Fruit fly (Drosophila melanogaster) whole organism, embryonic: ENCODE results near the gene CG33111.

Experiments used
- Asciz ChIP-seq: fragments of 200-800 bp; sonication (Bioruptor generic); optimal IDR thresholded peaks from 2 replicates; lab custom pipeline; 2017; ENCODE audit warnings: missing biosample characterization, mild to moderate bottlenecking, missing genetic modification characterization, missing genetic modification reagents
- Atf3 ChIP-seq: fragments of 200-800 bp; sonication (Bioruptor generic); optimal IDR thresholded peaks from 3 replicates; lab custom pipeline; 2016; ENCODE audit warnings: missing biosample characterization, missing genetic modification characterization
- B-H1 ChIP-seq: fragments of 200-800 bp; sonication (Bioruptor generic); IDR thresholded peaks from 3 replicates; pipeline ENCODE4 v1.3.6; 2022; ENCODE audit warnings: missing biosample characterization, missing genetic modification characterization
- BEAF-32 ChIP-seq: fragments of 200-800 bp; sonication (Bioruptor generic); optimal IDR thresholded peaks from 3 replicates; lab custom pipeline; 2017; ENCODE audit warnings: missing biosample characterization, missing genetic modification characterization, mild to moderate bottlenecking, moderate library complexity, missing genetic modification reagents
- CG10431 ChIP-seq: fragments of 200-800 bp; sonication (Bioruptor generic); optimal IDR thresholded peaks from 3 replicates; lab custom pipeline; 2018; ENCODE audit warnings: missing biosample characterization, mild to moderate bottlenecking, missing genetic modification characterization
- CG10543 ChIP-seq: fragments of 200-800 bp; sonication (Bioruptor generic); optimal IDR thresholded peaks from 3 replicates; lab custom pipeline; 2017; ENCODE audit warnings: missing biosample characterization, mild to moderate bottlenecking, missing genetic modification characterization, moderate library complexity
- CG10654 ChIP-seq: fragments of 200-800 bp; sonication (Bioruptor generic); optimal IDR thresholded peaks from 2 replicates; lab custom pipeline; 2016; ENCODE audit warnings: missing biosample characterization, missing genetic modification characterization
- CG10959 ChIP-seq: fragments of 200-800 bp; sonication (Bioruptor generic); IDR thresholded peaks from 2 replicates; pipeline ENCODE4 v1.3.6; 2022; ENCODE audit warnings: missing biosample characterization, missing genetic modification characterization
- CG11504 ChIP-seq: fragments of 200-800 bp; sonication (Bioruptor generic); optimal IDR thresholded peaks from 3 replicates; lab custom pipeline; 2019; ENCODE audit warnings: missing biosample characterization, mild to moderate bottlenecking, missing genetic modification characterization, moderate library complexity
- CG12104 ChIP-seq: fragments of 200-800 bp; sonication (Bioruptor generic); optimal IDR thresholded peaks from 3 replicates; lab custom pipeline; 2016; ENCODE audit warnings: missing biosample characterization, missing genetic modification characterization
- CG13123 ChIP-seq: fragments of 200-800 bp; sonication (Bioruptor generic); optimal IDR thresholded peaks from 2 replicates; lab custom pipeline; 2016; ENCODE audit warnings: missing biosample characterization, missing genetic modification characterization
- CG13287 ChIP-seq: fragments of 200-800 bp; sonication (Bioruptor generic); IDR thresholded peaks from 2 replicates; pipeline ENCODE4 v1.3.6; 2022; ENCODE audit warnings: missing biosample characterization, missing genetic modification characterization; ENCODE audit not compliant: partially characterized antibody
- CG13424 ChIP-seq: fragments of 200-800 bp; sonication (Bioruptor generic); optimal IDR thresholded peaks from 2 replicates; lab custom pipeline; 2019; ENCODE audit warnings: missing biosample characterization, mild to moderate bottlenecking, missing genetic modification characterization, moderate library complexity
- CG15011 ChIP-seq: fragments of 200-800 bp; sonication (Bioruptor generic); optimal IDR thresholded peaks from 3 replicates; lab custom pipeline; 2018; ENCODE audit warnings: missing biosample characterization, mild to moderate bottlenecking, missing genetic modification characterization
- CG15269 ChIP-seq: fragments of 200-800 bp; sonication (Bioruptor generic); optimal IDR thresholded peaks from 2 replicates; lab custom pipeline; 2018; ENCODE audit warnings: missing biosample characterization, mild to moderate bottlenecking, missing genetic modification characterization, moderate library complexity
- CG1602 ChIP-seq: fragments of 200-800 bp; sonication (Bioruptor generic); optimal IDR thresholded peaks from 3 replicates; lab custom pipeline; 2016; ENCODE audit warnings: missing biosample characterization, missing genetic modification characterization
- CG16863 ChIP-seq: fragments of 200-800 bp; sonication (Bioruptor generic); optimal IDR thresholded peaks from 3 replicates; lab custom pipeline; 2016; ENCODE audit warnings: missing biosample characterization, missing genetic modification characterization
- CG17186 ChIP-seq: fragments of 200-800 bp; sonication (Bioruptor generic); optimal IDR thresholded peaks from 3 replicates; lab custom pipeline; 2017; ENCODE audit warnings: missing biosample characterization, missing genetic modification reagents, missing genetic modification characterization
- CG30403 ChIP-seq: fragments of 200-800 bp; sonication (Bioruptor generic); optimal IDR thresholded peaks from 3 replicates; lab custom pipeline; 2016; ENCODE audit warnings: missing biosample characterization, missing genetic modification characterization
- CG34376 ChIP-seq: fragments of 200-800 bp; sonication (Bioruptor generic); optimal IDR thresholded peaks from 2 replicates; lab custom pipeline; 2018; ENCODE audit warnings: missing biosample characterization, mild to moderate bottlenecking, missing genetic modification characterization
- CG3995 ChIP-seq: fragments of 200-800 bp; sonication (Bioruptor generic); optimal IDR thresholded peaks from 3 replicates; lab custom pipeline; 2016; ENCODE audit warnings: missing biosample characterization, missing genetic modification characterization
- CG6254 ChIP-seq: fragments of 200-800 bp; sonication (Bioruptor generic); optimal IDR thresholded peaks from 3 replicates; lab custom pipeline; 2017; ENCODE audit warnings: mild to moderate bottlenecking, missing biosample characterization, missing genetic modification reagents, missing genetic modification characterization
- CG6654 ChIP-seq: fragments of 200-800 bp; sonication (Bioruptor generic); optimal IDR thresholded peaks from 2 replicates; lab custom pipeline; 2017; ENCODE audit warnings: missing biosample characterization, mild to moderate bottlenecking, missing genetic modification characterization
- CG7987 ChIP-seq: fragments of 200-800 bp; sonication (Bioruptor generic); optimal IDR thresholded peaks from 2 replicates; lab custom pipeline; 2018; ENCODE audit warnings: missing biosample characterization, mild to moderate bottlenecking, missing genetic modification characterization, moderate library complexity
- CG8290 ChIP-seq, 3 experiments: fragments of 200-800 bp; sonication (Bioruptor generic); optimal IDR thresholded peaks; 2 replicates each; lab custom pipeline; 2016 to 2019; ENCODE audit warnings: missing biosample characterization in 3 of 3, missing genetic modification characterization in 3 of 3, mild to moderate bottlenecking in 2 of 3, moderate library complexity in 1 of 3
- CG8765 ChIP-seq: fragments of 200-800 bp; sonication (Bioruptor generic); IDR thresholded peaks from 2 replicates; pipeline ENCODE4 v1.3.6; 2022; ENCODE audit warnings: missing biosample characterization, missing genetic modification characterization
- Fer1 ChIP-seq: fragments of 200-800 bp; sonication (Bioruptor generic); optimal IDR thresholded peaks from 2 replicates; lab custom pipeline; 2017; ENCODE audit warnings: missing biosample characterization, mild to moderate bottlenecking, missing genetic modification characterization
- GATAe ChIP-seq: fragments of 200-800 bp; sonication (Bioruptor generic); conservative IDR thresholded peaks from 2 replicates; pipeline ENCODE4 v1.3.6; 2022; ENCODE audit warnings: missing biosample characterization, missing genetic modification characterization
- HLHmδ ChIP-seq: fragments of 200-800 bp; sonication (Bioruptor generic); optimal IDR thresholded peaks from 2 replicates; lab custom pipeline; 2018; ENCODE audit warnings: missing biosample characterization, mild to moderate bottlenecking, missing genetic modification characterization, moderate library complexity
- Hand ChIP-seq: fragments of 200-800 bp; sonication (Bioruptor generic); optimal IDR thresholded peaks from 2 replicates; lab custom pipeline; 2017; ENCODE audit warnings: mild to moderate bottlenecking, missing biosample characterization, missing genetic modification reagents, missing genetic modification characterization
- MBD-R2 ChIP-seq: fragments of 200-800 bp; sonication (Bioruptor generic); IDR thresholded peaks from 2 replicates; pipeline ENCODE4 v1.3.6; 2022; ENCODE audit warnings: missing biosample characterization, missing genetic modification characterization
- MESR4 ChIP-seq: fragments of 200-800 bp; sonication (Bioruptor generic); optimal IDR thresholded peaks from 2 replicates; lab custom pipeline; 2018; ENCODE audit warnings: missing biosample characterization, mild to moderate bottlenecking, missing genetic modification characterization, moderate library complexity
- NK7.1 ChIP-seq: fragments of 200-800 bp; sonication (Bioruptor generic); optimal IDR thresholded peaks from 3 replicates; lab custom pipeline; 2016; ENCODE audit warnings: missing biosample characterization, missing genetic modification characterization
- cad ChIP-seq: fragments of >200 bp; optimal IDR thresholded peaks from 2 replicates; lab custom pipeline; 2017; ENCODE audit warnings: missing biosample characterization, missing genetic modification characterization
- cg ChIP-seq: fragments of 200-800 bp; sonication (Bioruptor generic); optimal IDR thresholded peaks from 3 replicates; lab custom pipeline; 2019; ENCODE audit warnings: missing biosample characterization, mild to moderate bottlenecking, missing genetic modification characterization, moderate library complexity
- fu2 ChIP-seq: fragments of 200-800 bp; sonication (Bioruptor generic); optimal IDR thresholded peaks from 2 replicates; lab custom pipeline; 2016; ENCODE audit warnings: missing biosample characterization, missing genetic modification characterization
- grau ChIP-seq: fragments of 200-800 bp; optimal IDR thresholded peaks from 3 replicates; lab custom pipeline; 2019; ENCODE audit warnings: missing biosample characterization, mild to moderate bottlenecking, missing genetic modification characterization, moderate library complexity
- gro ChIP-seq: fragments of 200-800 bp; sonication (Bioruptor generic); optimal IDR thresholded peaks from 2 replicates; lab custom pipeline; 2016; ENCODE audit warnings: missing biosample characterization, missing genetic modification characterization
- hth ChIP-seq: fragments of >200 bp; optimal IDR thresholded peaks from 2 replicates; lab custom pipeline; 2017; ENCODE audit warnings: inconsistent platforms
- kni ChIP-seq: fragments of 200-800 bp; sonication (Bioruptor generic); optimal IDR thresholded peaks from 3 replicates; lab custom pipeline; 2017; ENCODE audit warnings: mild to moderate bottlenecking, missing biosample characterization, missing genetic modification reagents, missing genetic modification characterization
- lola ChIP-seq, 3 experiments: fragments of >200 bp in 2 of 3; fragments of 200-800 bp in 1 of 3; sonication (Bioruptor generic) in 1 of 3; optimal IDR thresholded peaks; 2 replicates each; lab custom pipeline; 2017 to 2019; ENCODE audit warnings: missing biosample characterization in 3 of 3, missing genetic modification characterization in 3 of 3, mild to moderate bottlenecking in 1 of 3, moderate library complexity in 1 of 3
- nerfin-2 ChIP-seq: fragments of 200-800 bp; sonication (Bioruptor generic); IDR thresholded peaks from 2 replicates; pipeline ENCODE4 v1.3.6; 2022; ENCODE audit warnings: missing biosample characterization, missing genetic modification characterization; ENCODE audit not compliant: partially characterized antibody
- peb ChIP-seq: fragments of 200-800 bp; sonication (Bioruptor generic); IDR thresholded peaks from 2 replicates; pipeline ENCODE4 v1.3.6; 2022; ENCODE audit warnings: missing biosample characterization, missing genetic modification characterization
- pita ChIP-seq: fragments of 200-800 bp; sonication (Bioruptor generic); optimal IDR thresholded peaks from 2 replicates; lab custom pipeline; 2017; ENCODE audit warnings: missing biosample characterization, mild to moderate bottlenecking, missing genetic modification characterization
- pnt ChIP-seq: fragments of 200-800 bp; sonication (Bioruptor generic); optimal IDR thresholded peaks from 3 replicates; lab custom pipeline; 2016; ENCODE audit warnings: missing biosample characterization, missing genetic modification characterization
- prd ChIP-seq, 3 experiments: fragments of >200 bp in 2 of 3; fragments of 200-800 bp in 1 of 3; sonication (Bioruptor generic) in 1 of 3; optimal IDR thresholded peaks in 2 of 3; IDR thresholded peaks in 1 of 3; 2 replicates in 2 of 3; 3 replicates in 1 of 3; pipeline versions ENCODE4 v1.3.6 to Lab custom; 2017 to 2022; ENCODE audit warnings: missing biosample characterization in 1 of 3, missing genetic modification characterization in 1 of 3
- row ChIP-seq: fragments of 200-800 bp; sonication (Bioruptor generic); IDR thresholded peaks from 3 replicates; pipeline ENCODE4 v1.3.6; 2022; ENCODE audit warnings: missing biosample characterization, missing genetic modification characterization
- sisA ChIP-seq: fragments of 200-800 bp; sonication (Bioruptor generic); IDR thresholded peaks from 2 replicates; pipeline ENCODE4 v1.3.6; 2022; ENCODE audit warnings: missing biosample characterization, missing genetic modification characterization
- sna ChIP-seq: fragments of 200-800 bp; sonication (Bioruptor generic); IDR thresholded peaks from 2 replicates; pipeline ENCODE4 v1.3.6; 2022; ENCODE audit warnings: missing biosample characterization, missing genetic modification characterization; ENCODE audit not compliant: partially characterized antibody

The CG33111 gene

dm6 chr3R:23818879-23819408 lies at the start of gene CG33111, which contains the start of gene eIF4G2 (continued):
- TF ChIP-seq CG13424 (tag; lab: Kevin White, UChicago), result peak; percentile 33
- no peak for TF ChIP-seq peb (GFP tag; lab: Robert Waterston, UW)
- TF ChIP-seq CG8290 (GFP tag; optimal IDR thresholded peaks at IDR 0.05; lab: Kevin White, UChicago), result peak; percentile 61
- TF ChIP-seq CG8290 (tag; optimal IDR thresholded peaks at IDR 0.05; lab: Kevin White, UChicago), result peak in 1 of 2 experiments; percentile 77
- TF ChIP-seq row (GFP tag; lab: Robert Waterston, UW), result peak; percentile 37; the same call in 2 of the 3 replicates
- TF ChIP-seq HLHmδ (GFP tag; lab: Kevin White, UChicago), result peak; percentile 28
- TF ChIP-seq MESR4, result peak; percentile 91
- TF ChIP-seq CG6254 (GFP tag; lab: Kevin White, UChicago), result no peak
- no peak for TF ChIP-seq Hand (GFP tag; lab: Kevin White, UChicago)
- no peak for TF ChIP-seq cad
- TF ChIP-seq CG17186 (GFP tag; lab: Kevin White, UChicago), result peak; percentile 86
- TF ChIP-seq CG11504 (tag; lab: Kevin White, UChicago), result no peak
- peak; percentile 4 for TF ChIP-seq CG10543 (GFP tag; lab: Kevin White, UChicago)
- no peak for TF ChIP-seq prd (optimal IDR thresholded peaks at IDR 0.05; lab: Kevin White, UChicago)
- TF ChIP-seq prd (GFP tag; IDR thresholded peaks at IDR 0.05; lab: Robert Waterston, UW), result 0 out of 3 replicates have a peak, but pooled peaks have one; percentile 11
- TF ChIP-seq pita, result peak; percentile 90
- peak; percentile 41 for TF ChIP-seq Fer1 (GFP tag; lab: Kevin White, UChicago)
- peak; percentile 55 for TF ChIP-seq kni (GFP tag; lab: Kevin White, UChicago)
- no peak for TF ChIP-seq CG16863 (GFP tag; lab: Kevin White, UChicago)
- TF ChIP-seq lola (GFP tag; optimal IDR thresholded peaks at IDR 0.05; lab: Kevin White, UChicago), result no peak
- no peak for TF ChIP-seq CG10654
- no peak for TF ChIP-seq CG15011 (GFP tag; lab: Kevin White, UChicago)
- peak; percentile 57 for TF ChIP-seq nerfin-2 (GFP tag; lab: Robert Waterston, UW)
- peak; percentile 44 for TF ChIP-seq MBD-R2 (GFP tag; lab: Robert Waterston, UW)
- TF ChIP-seq grau (tag; lab: Kevin White, UChicago), result peak; percentile 34
- TF ChIP-seq CG13123, result no peak
- TF ChIP-seq sisA, result no peak
- TF ChIP-seq gro, result peak; percentile 68
- TF ChIP-seq sna, result peak; percentile 60
- TF ChIP-seq CG12104, result no peak
- peak; percentile 24 for TF ChIP-seq fu2 (GFP tag; lab: Kevin White, UChicago)
- peak; percentile 57 for TF ChIP-seq CG7987 (GFP tag; lab: Kevin White, UChicago)
- peak; percentile 38 for TF ChIP-seq CG10431
- TF ChIP-seq CG8765 (GFP tag; lab: Robert Waterston, UW), result no peak
- peak; percentile 43 for TF ChIP-seq Asciz (GFP tag; lab: Kevin White, UChicago)
- no peak for TF ChIP-seq GATAe (GFP tag; lab: Robert Waterston, UW)
- TF ChIP-seq CG3995 (GFP tag; lab: Kevin White, UChicago), result peak; percentile 49
- no peak for TF ChIP-seq Atf3 (GFP tag; lab: Kevin White, UChicago)
- TF ChIP-seq BEAF-32 (GFP tag; lab: Kevin White, UChicago), result peak; percentile 92
- peak; percentile 20 for TF ChIP-seq CG15269 (tag; lab: Kevin White, UChicago)
- no peak for TF ChIP-seq hth (lab: Kevin White, UChicago)
- TF ChIP-seq NK7.1 (GFP tag; lab: Kevin White, UChicago), result no peak
- no peak for TF ChIP-seq pnt (GFP tag; lab: Kevin White, UChicago)
- peak; percentile 19 for TF ChIP-seq CG1602
- TF ChIP-seq CG6654, result no peak
- peak; percentile 29 for TF ChIP-seq CG30403 (GFP tag; lab: Kevin White, UChicago)
- no peak for TF ChIP-seq CG10959 (GFP tag; lab: Robert Waterston, UW)
- no peak for TF ChIP-seq B-H1
- no peak for TF ChIP-seq cg (GFP tag; lab: Kevin White, UChicago)
- TF ChIP-seq CG34376, result peak; percentile 34
- TF ChIP-seq CG13287 (GFP tag; lab: Robert Waterston, UW), result peak; percentile 83
